Fruit fly (Drosophila melanogaster): ENCODE measurements around the gene vn.

dm6 chr3L:5828275-5828674 is 17.2 kb downstream of the vn start:
- TF ChIP-seq Gug (GFP tag; IDR thresholded peaks at IDR 0.05) (no peak), CG6854 (GFP tag; optimal IDR thresholded peaks at IDR 0.05) (no peak), CG3919 (GFP tag; optimal IDR thresholded peaks at IDR 0.05) (no peak), vri (GFP tag; optimal IDR thresholded peaks at IDR 0.05) (no peak), lz (GFP tag; optimal IDR thresholded peaks at IDR 0.05) (no peak), CG8632 (GFP tag; optimal IDR thresholded peaks at IDR 0.05) (no peak), Eip93F (GFP tag; optimal IDR thresholded peaks at IDR 0.05) (no peak), OdsH (GFP tag; optimal IDR thresholded peaks at IDR 0.05) (no peak), Eip75B (GFP tag; optimal IDR thresholded peaks at IDR 0.05) (no peak), Hr4 (GFP tag; optimal IDR thresholded peaks at IDR 0.05) (no peak), dac (GFP tag; optimal IDR thresholded peaks at IDR 0.05) (no peak), Met (GFP tag; optimal IDR thresholded peaks at IDR 0.05) (no peak), CG11294 (GFP tag; IDR thresholded peaks at IDR 0.05) (no peak), CG9139 (GFP tag; optimal IDR thresholded peaks at IDR 0.05) (no peak)

Data from whole organism, prepupa.